Worm (Caenorhabditis elegans) whole organism, young adult: ENCODE data around the gene F47F2.3.

ENCODE experiments used
- ceh-100 ChIP-seq: fragments of 200-800 bp; sonication (Bioruptor generic); IDR thresholded peaks from 2 replicates; pipeline ENCODE4 v1.3.6; 2022; ENCODE audit warnings: missing genetic modification reagents, missing genetic modification characterization, missing compliant biosample characterization
- egl-44 ChIP-seq: fragments of 200-800 bp; sonication (Bioruptor generic); IDR thresholded peaks from 2 replicates; pipeline ENCODE4 v1.3.6; 2022; ENCODE audit warnings: missing genetic modification reagents, missing genetic modification characterization, missing compliant biosample characterization
- him-1 ChIP-seq: sonication (generic microtip); optimal IDR thresholded peaks from 2 replicates; lab custom pipeline; 2016; ENCODE audit warnings: missing genotype, missing genetic modification reagents, missing genetic modification characterization, missing compliant biosample characterization
- rpc-1 ChIP-seq, 2 experiments: fragments of 150-350 bp in 1 of 2; sonication (generic microtip) in 1 of 2; optimal IDR thresholded peaks; 2 replicates each; lab custom pipeline; 2014 to 2018; ENCODE audit warnings: missing biosample characterization in 1 of 2, missing genetic modification characterization in 1 of 2, missing genetic modification reagents in 1 of 2, missing genotype in 1 of 2
- snpc-4 ChIP-seq, 5 experiments: fragments of 150-350 bp in 1 of 5; sonication (generic microtip) in 4 of 5; optimal IDR thresholded peaks; 2 replicates each; lab custom pipeline; 2014 to 2018; ENCODE audit warnings: missing genetic modification characterization in 5 of 5, missing biosample characterization in 3 of 5, antibody characterized with exemption in 2 of 5, mild to moderate bottlenecking in 2 of 5, missing compliant biosample characterization in 2 of 5, missing genotype in 2 of 5, moderate library complexity in 2 of 5, missing genetic modification reagents in 1 of 5

DNA sequence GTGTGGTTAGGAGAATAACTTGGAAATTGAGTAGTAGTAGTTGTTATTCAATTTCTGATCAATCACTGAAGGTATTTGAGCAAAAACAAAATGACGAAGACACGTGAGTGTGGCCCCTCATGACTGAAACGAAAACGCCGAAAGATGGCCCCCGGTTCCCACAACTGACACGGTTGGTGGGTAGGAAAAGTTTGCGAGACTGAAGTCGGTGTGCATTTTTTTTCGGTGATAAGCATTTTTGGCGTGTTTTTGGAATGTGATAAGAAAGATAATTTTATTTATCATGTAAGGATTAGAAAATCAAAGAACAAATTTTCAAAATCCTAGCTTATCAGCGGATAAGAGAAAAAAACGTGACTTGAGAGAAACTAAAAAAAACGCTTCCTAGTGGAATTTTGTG is 48.6 kb upstream of the F47F2.3 start:
- TF ChIP-seq him-1 (tag; lab: Kevin White, UChicago) (no peak), rpc-1 (optimal IDR thresholded peaks at IDR 0.05; lab: Kevin White, UChicago) (no peak), rpc-1 (tag; optimal IDR thresholded peaks at IDR 0.05; lab: Kevin White, UChicago) (no peak), ceh-100 (GFP tag; lab: Robert Waterston, UW) (no peak), egl-44 (GFP tag; lab: Robert Waterston, UW) (no peak), snpc-4 (GFP tag; optimal IDR thresholded peaks at IDR 0.05; lab: Kevin White, UChicago) (no peak), snpc-4 (tag; optimal IDR thresholded peaks at IDR 0.05; lab: Kevin White, UChicago) (no peak)
